Fruit fly (Drosophila melanogaster) whole organism, embryonic: Measurements from ENCODE around the gene Pop4.

Source experiments
- ATbp ChIP-seq: fragments of 200-800 bp; sonication (Bioruptor generic); optimal IDR thresholded peaks from 2 replicates; lab custom pipeline; 2017; ENCODE audit warnings: missing biosample characterization, mild to moderate bottlenecking, missing genetic modification characterization, missing genetic modification reagents
- Atf6 ChIP-seq: fragments of 200-800 bp; sonication (Bioruptor generic); IDR thresholded peaks from 2 replicates; pipeline ENCODE4 v1.3.6; 2022; ENCODE audit warnings: missing biosample characterization, missing genetic modification characterization
- CG11456 ChIP-seq: fragments of 200-800 bp; sonication (Bioruptor generic); IDR thresholded peaks from 3 replicates; pipeline ENCODE4 v1.3.6; 2022; ENCODE audit warnings: missing biosample characterization, missing genetic modification characterization
- CG11695 ChIP-seq: fragments of 200-800 bp; sonication (Bioruptor generic); IDR thresholded peaks from 3 replicates; pipeline ENCODE4 v1.3.6; 2022; ENCODE audit warnings: missing biosample characterization, missing genetic modification characterization
- CG12236 ChIP-seq: fragments of 200-800 bp; sonication (Bioruptor generic); optimal IDR thresholded peaks from 2 replicates; lab custom pipeline; 2016; ENCODE audit warnings: missing biosample characterization, missing genetic modification characterization
- CG14667 ChIP-seq: fragments of 200-800 bp; sonication (Bioruptor generic); IDR thresholded peaks from 2 replicates; pipeline ENCODE4 v1.3.6; 2022; ENCODE audit warnings: missing biosample characterization, missing genetic modification characterization
- CG1529 ChIP-seq: fragments of 200-800 bp; sonication (Bioruptor generic); optimal IDR thresholded peaks from 3 replicates; lab custom pipeline; 2018; ENCODE audit warnings: missing biosample characterization, missing genetic modification characterization
- CG15479 ChIP-seq: fragments of 200-800 bp; sonication (Bioruptor generic); optimal IDR thresholded peaks from 3 replicates; lab custom pipeline; 2019; ENCODE audit warnings: missing biosample characterization, mild to moderate bottlenecking, missing genetic modification characterization, moderate library complexity
- CG16813 ChIP-seq: fragments of 200-800 bp; sonication (Bioruptor generic); IDR thresholded peaks from 3 replicates; pipeline ENCODE4 v1.3.6; 2022; ENCODE audit warnings: missing biosample characterization, missing genetic modification characterization; ENCODE audit not compliant: partially characterized antibody
- CG17328 ChIP-seq: fragments of 200-800 bp; sonication (Bioruptor generic); IDR thresholded peaks from 2 replicates; pipeline ENCODE4 v1.3.6; 2022; ENCODE audit warnings: missing biosample characterization, missing genetic modification characterization
- CG17912 ChIP-seq: fragments of 200-800 bp; sonication (Bioruptor generic); optimal IDR thresholded peaks from 2 replicates; lab custom pipeline; 2018; ENCODE audit warnings: missing biosample characterization, mild to moderate bottlenecking, missing genetic modification characterization
- CG18262 ChIP-seq: fragments of 200-800 bp; optimal IDR thresholded peaks from 3 replicates; lab custom pipeline; 2019; ENCODE audit warnings: missing biosample characterization, mild to moderate bottlenecking, missing genetic modification characterization, moderate library complexity
- CG32532 ChIP-seq: fragments of 200-800 bp; sonication (Bioruptor generic); IDR thresholded peaks from 2 replicates; pipeline ENCODE4 v1.3.6; 2022; ENCODE audit warnings: missing biosample characterization, missing genetic modification characterization
- CG32767 ChIP-seq: fragments of 200-800 bp; sonication (Bioruptor generic); IDR thresholded peaks from 2 replicates; pipeline ENCODE4 v1.3.6; 2022; ENCODE audit warnings: missing biosample characterization, missing genetic modification characterization
- CG3281 ChIP-seq: fragments of 200-800 bp; sonication (Bioruptor generic); optimal IDR thresholded peaks from 3 replicates; lab custom pipeline; 2017; ENCODE audit warnings: missing biosample characterization, mild to moderate bottlenecking, missing genetic modification characterization
- CG33213 ChIP-seq: fragments of 200-800 bp; sonication (Bioruptor generic); optimal IDR thresholded peaks from 3 replicates; lab custom pipeline; 2016; ENCODE audit warnings: missing biosample characterization, missing genetic modification characterization
- CG33557 ChIP-seq: fragments of 200-800 bp; sonication (Bioruptor generic); optimal IDR thresholded peaks from 2 replicates; lab custom pipeline; 2019; ENCODE audit warnings: missing biosample characterization, mild to moderate bottlenecking, missing genetic modification characterization, moderate library complexity
- CG3726 ChIP-seq: fragments of 200-800 bp; sonication (Bioruptor generic); IDR thresholded peaks from 3 replicates; pipeline ENCODE4, ENCODE4 v1.3.6; 2022; ENCODE audit warnings: missing biosample characterization, missing genetic modification characterization
- CG4282 ChIP-seq: fragments of 200-800 bp; sonication (Bioruptor generic); optimal IDR thresholded peaks from 2 replicates; lab custom pipeline; 2016; ENCODE audit warnings: missing biosample characterization, missing genetic modification characterization
- CG5245 ChIP-seq: fragments of 200-800 bp; sonication (Bioruptor generic); optimal IDR thresholded peaks from 3 replicates; lab custom pipeline; 2016; ENCODE audit warnings: missing biosample characterization, missing genetic modification characterization
- CG6791 ChIP-seq: fragments of 200-800 bp; sonication (Bioruptor generic); IDR thresholded peaks from 3 replicates; pipeline ENCODE4 v1.3.6; 2022; ENCODE audit warnings: missing biosample characterization, missing genetic modification characterization; ENCODE audit not compliant: partially characterized antibody
- CG7556 ChIP-seq: fragments of 200-800 bp; sonication (Bioruptor generic); optimal IDR thresholded peaks from 2 replicates; lab custom pipeline; 2017; ENCODE audit warnings: missing biosample characterization, mild to moderate bottlenecking, missing genetic modification characterization
- CG7928 ChIP-seq: fragments of 200-800 bp; sonication (Bioruptor generic); optimal IDR thresholded peaks from 2 replicates; lab custom pipeline; 2017; ENCODE audit warnings: missing biosample characterization, mild to moderate bottlenecking, missing genetic modification characterization
- CG9817 ChIP-seq: fragments of 200-800 bp; sonication (Bioruptor generic); optimal IDR thresholded peaks from 2 replicates; lab custom pipeline; 2018; ENCODE audit warnings: missing biosample characterization, mild to moderate bottlenecking, missing genetic modification characterization, moderate library complexity
- CHES-1-like ChIP-seq: fragments of 200-800 bp; sonication (Bioruptor generic); optimal IDR thresholded peaks from 2 replicates; lab custom pipeline; 2016; ENCODE audit warnings: missing biosample characterization, missing genetic modification characterization
- D19B ChIP-seq: fragments of 200-800 bp; sonication (Bioruptor generic); optimal IDR thresholded peaks from 2 replicates; lab custom pipeline; 2017; ENCODE audit warnings: missing biosample characterization, mild to moderate bottlenecking, missing genetic modification characterization
- HLH3B ChIP-seq: fragments of 200-800 bp; sonication (Bioruptor generic); IDR thresholded peaks from 2 replicates; pipeline ENCODE4 v1.3.6; 2022; ENCODE audit warnings: missing biosample characterization, missing genetic modification characterization
- Hr78 ChIP-seq, 2 experiments: fragments of 200-800 bp in 1 of 2; fragments of >200 bp in 1 of 2; sonication (Bioruptor generic) in 1 of 2; optimal IDR thresholded peaks; 2 replicates each; lab custom pipeline; 2017 to 2019; ENCODE audit warnings: missing biosample characterization in 2 of 2, missing genetic modification characterization in 2 of 2, mild to moderate bottlenecking in 1 of 2, moderate library complexity in 1 of 2
- Hsf ChIP-seq: fragments of 200-800 bp; sonication (Bioruptor generic); optimal IDR thresholded peaks from 3 replicates; lab custom pipeline; 2016; ENCODE audit warnings: missing biosample characterization, missing genetic modification characterization
- Mrtf ChIP-seq: fragments of 200-800 bp; sonication (Bioruptor generic); IDR thresholded peaks from 3 replicates; pipeline ENCODE4 v1.3.6; 2022; ENCODE audit warnings: missing biosample characterization, missing genetic modification characterization
- Ptx1 ChIP-seq: fragments of 200-800 bp; sonication (Bioruptor generic); IDR thresholded peaks from 2 replicates; pipeline ENCODE4 v1.3.6; 2022; ENCODE audit warnings: missing biosample characterization, missing genetic modification characterization
- Xrp1 ChIP-seq: fragments of 200-800 bp; sonication (Bioruptor generic); IDR thresholded peaks from 2 replicates; pipeline ENCODE4 v1.3.6; 2022; ENCODE audit warnings: missing biosample characterization, missing genetic modification characterization
- ash1 ChIP-seq: fragments of 200-800 bp; sonication (Bioruptor generic); optimal IDR thresholded peaks from 2 replicates; lab custom pipeline; 2018; ENCODE audit warnings: missing biosample characterization, mild to moderate bottlenecking, missing genetic modification characterization
- bbx ChIP-seq: fragments of 200-800 bp; sonication (Bioruptor generic); IDR thresholded peaks from 2 replicates; pipeline ENCODE4 v1.3.6; 2022; ENCODE audit warnings: missing biosample characterization, missing genetic modification characterization; ENCODE audit not compliant: partially characterized antibody
- cg ChIP-seq: fragments of 200-800 bp; sonication (Bioruptor generic); optimal IDR thresholded peaks from 3 replicates; lab custom pipeline; 2019; ENCODE audit warnings: missing biosample characterization, mild to moderate bottlenecking, missing genetic modification characterization, moderate library complexity
- croc ChIP-seq: fragments of 200-800 bp; sonication (Bioruptor generic); conservative IDR thresholded peaks from 3 replicates; pipeline ENCODE4 v1.3.6; 2022; ENCODE audit warnings: missing biosample characterization, missing genetic modification characterization
- crol ChIP-seq: fragments of 200-800 bp; sonication (Bioruptor generic); IDR thresholded peaks from 2 replicates; pipeline ENCODE4 v1.3.6; 2022; ENCODE audit warnings: missing biosample characterization, missing genetic modification characterization
- disco-r ChIP-seq: fragments of 200-800 bp; sonication (Bioruptor generic); optimal IDR thresholded peaks from 2 replicates; lab custom pipeline; 2016; ENCODE audit warnings: missing biosample characterization, missing genetic modification characterization
- eyg ChIP-seq: fragments of 200-800 bp; sonication (Bioruptor generic); optimal IDR thresholded peaks from 3 replicates; lab custom pipeline; 2016; ENCODE audit warnings: missing biosample characterization, missing genetic modification characterization
- fd64A ChIP-seq: fragments of 200-800 bp; sonication (Bioruptor generic); optimal IDR thresholded peaks from 3 replicates; lab custom pipeline; 2018; ENCODE audit warnings: missing biosample characterization, mild to moderate bottlenecking, missing genetic modification characterization
- gce ChIP-seq: fragments of 200-800 bp; sonication (Bioruptor generic); IDR thresholded peaks from 3 replicates; pipeline ENCODE4 v1.3.6; 2022; ENCODE audit warnings: missing biosample characterization, missing genetic modification characterization
- ham ChIP-seq: fragments of 200-800 bp; sonication (Bioruptor generic); IDR thresholded peaks from 2 replicates; pipeline ENCODE4 v1.3.6; 2022; ENCODE audit warnings: missing biosample characterization, missing genetic modification characterization
- inv ChIP-seq: fragments of 200-800 bp; sonication (Bioruptor generic); IDR thresholded peaks from 2 replicates; pipeline ENCODE4 v1.3.6; 2022; ENCODE audit warnings: missing biosample characterization, missing genetic modification characterization; ENCODE audit not compliant: partially characterized antibody
- kah ChIP-seq: fragments of 200-800 bp; sonication (Bioruptor generic); optimal IDR thresholded peaks from 2 replicates; lab custom pipeline; 2018; ENCODE audit warnings: missing biosample characterization, mild to moderate bottlenecking, missing genetic modification characterization
- ken ChIP-seq: fragments of 200-800 bp; sonication (Bioruptor generic); IDR thresholded peaks from 3 replicates; pipeline ENCODE4 v1.3.6; 2022; ENCODE audit warnings: missing biosample characterization, missing genetic modification characterization
- mam ChIP-seq: fragments of 200-800 bp; sonication (Bioruptor generic); optimal IDR thresholded peaks from 3 replicates; lab custom pipeline; 2016; ENCODE audit warnings: missing biosample characterization, missing genetic modification characterization
- pb ChIP-seq: fragments of 200-800 bp; sonication (Bioruptor generic); optimal IDR thresholded peaks from 3 replicates; lab custom pipeline; 2016; ENCODE audit warnings: missing biosample characterization, missing genetic modification characterization
- pnt ChIP-seq: fragments of 200-800 bp; sonication (Bioruptor generic); optimal IDR thresholded peaks from 3 replicates; lab custom pipeline; 2016; ENCODE audit warnings: missing biosample characterization, missing genetic modification characterization
- pzg ChIP-seq: fragments of 200-800 bp; sonication (Bioruptor generic); optimal IDR thresholded peaks from 3 replicates; lab custom pipeline; 2018; ENCODE audit warnings: missing biosample characterization, mild to moderate bottlenecking, missing genetic modification characterization, moderate library complexity
- ro ChIP-seq: fragments of 200-800 bp; sonication (Bioruptor generic); IDR thresholded peaks from 2 replicates; pipeline ENCODE4 v1.3.6; 2022; ENCODE audit warnings: missing biosample characterization, missing genetic modification characterization
- trh ChIP-seq: fragments of 200-800 bp; sonication (Bioruptor generic); optimal IDR thresholded peaks from 2 replicates; lab custom pipeline; 2016; ENCODE audit warnings: missing biosample characterization, missing genetic modification characterization
- tup ChIP-seq: fragments of 200-800 bp; sonication (Bioruptor generic); optimal IDR thresholded peaks from 2 replicates; lab custom pipeline; 2016; ENCODE audit warnings: missing biosample characterization, mild to moderate bottlenecking, missing genetic modification characterization, moderate library complexity

Pop4 gene

dm6 chr3L:8018665-8019070 lies 40.2 kb upstream of the Pop4 start (continued):
- no peak for TF ChIP-seq HLH3B
- TF ChIP-seq CG5245 (GFP tag; lab: Kevin White, UChicago): no peak
- TF ChIP-seq CG9817 (tag; lab: Kevin White, UChicago): no peak
- TF ChIP-seq CG3726 (GFP tag; lab: Robert Waterston, UW): no peak
- TF ChIP-seq CG7556 (GFP tag; lab: Kevin White, UChicago): no peak
- no peak for TF ChIP-seq ken (GFP tag; lab: Robert Waterston, UW)
- no peak for TF ChIP-seq ash1 (GFP tag; lab: Kevin White, UChicago)
- no peak for TF ChIP-seq CHES-1-like (GFP tag; lab: Kevin White, UChicago)
- TF ChIP-seq trh (GFP tag; lab: Kevin White, UChicago): no peak
- TF ChIP-seq kah: no peak
- TF ChIP-seq CG16813 (GFP tag; lab: Robert Waterston, UW): no peak
- no peak for TF ChIP-seq gce
- no peak for TF ChIP-seq tup (GFP tag; lab: Kevin White, UChicago)
- TF ChIP-seq CG14667 (GFP tag; lab: Robert Waterston, UW): no peak
- peak; percentile 7 for TF ChIP-seq CG18262 (tag; lab: Kevin White, UChicago)
- peak; percentile 66 for TF ChIP-seq ATbp (GFP tag; lab: Kevin White, UChicago)
- TF ChIP-seq bbx (GFP tag; lab: Robert Waterston, UW): no peak
- TF ChIP-seq CG32532: no peak
- no peak for TF ChIP-seq CG6791 (GFP tag; lab: Robert Waterston, UW)
- TF ChIP-seq Atf6 (GFP tag; lab: Robert Waterston, UW): no peak
- TF ChIP-seq CG15479 (GFP tag; lab: Kevin White, UChicago): no peak
- no peak for TF ChIP-seq D19B (GFP tag; lab: Kevin White, UChicago)
- no peak for TF ChIP-seq pb
- no peak for TF ChIP-seq disco-r (GFP tag; lab: Kevin White, UChicago)
- TF ChIP-seq CG11695: no peak
- peak; percentile 14 for TF ChIP-seq CG12236 (GFP tag; lab: Kevin White, UChicago)
- peak; percentile 10 for TF ChIP-seq CG3281 (GFP tag; lab: Kevin White, UChicago)
- TF ChIP-seq CG32767 (GFP tag; lab: Robert Waterston, UW): no peak
- TF ChIP-seq CG11456 (GFP tag; lab: Robert Waterston, UW): no peak
- no peak for TF ChIP-seq ro (GFP tag; lab: Robert Waterston, UW)
- no peak for TF ChIP-seq Ptx1
- TF ChIP-seq CG17328 (GFP tag; lab: Robert Waterston, UW): no peak
- TF ChIP-seq CG33213 (GFP tag; lab: Kevin White, UChicago): no peak
- TF ChIP-seq CG1529 (GFP tag; lab: Kevin White, UChicago): peak; percentile 37
- no peak for TF ChIP-seq pnt
- TF ChIP-seq fd64A (GFP tag; lab: Kevin White, UChicago): peak; percentile 75
- TF ChIP-seq eyg (GFP tag; lab: Kevin White, UChicago): no peak
- TF ChIP-seq Hsf (GFP tag; lab: Kevin White, UChicago): no peak
- TF ChIP-seq crol (GFP tag; lab: Robert Waterston, UW): no peak
- peak; percentile 73 for TF ChIP-seq CG17912
- TF ChIP-seq croc (GFP tag; lab: Robert Waterston, UW): no peak
- no peak for TF ChIP-seq CG7928 (GFP tag; lab: Kevin White, UChicago)
- TF ChIP-seq Xrp1 (GFP tag; lab: Robert Waterston, UW): no peak
- TF ChIP-seq Mrtf (GFP tag; lab: Robert Waterston, UW): no peak
- TF ChIP-seq mam (GFP tag; lab: Kevin White, UChicago): no peak
- peak in 1 of 2 experiments; percentile 33 for TF ChIP-seq Hr78 (GFP tag; optimal IDR thresholded peaks at IDR 0.05; lab: Kevin White, UChicago)
- no peak for TF ChIP-seq CG4282 (GFP tag; lab: Kevin White, UChicago)
- TF ChIP-seq inv (GFP tag; lab: Robert Waterston, UW): no peak
- TF ChIP-seq CG33557 (GFP tag; lab: Kevin White, UChicago): peak; percentile 44
- no peak for TF ChIP-seq pzg (GFP tag; lab: Kevin White, UChicago)
- no peak for TF ChIP-seq cg
- TF ChIP-seq ham (GFP tag; lab: Robert Waterston, UW): no peak
